Fruit fly (Drosophila melanogaster) whole organism: ENCODE results near the gene Hr78.
A peak's percentile ranks its signal among the peaks of the same experiment; 100 is the strongest.

ENCODE experiments used
- CG8478 ChIP-seq: fragments of >200 bp; optimal IDR thresholded peaks from 2 replicates; lab custom pipeline; 2018; ENCODE audit warnings: inconsistent platforms
- Dll ChIP-seq: fragments of >200 bp; optimal IDR thresholded peaks from 2 replicates; lab custom pipeline; 2017
- EcR ChIP-seq, 2 experiments: fragments of >200 bp; optimal IDR thresholded peaks; 2 replicates each; lab custom pipeline; 2017; ENCODE audit warnings: missing biosample characterization in 2 of 2, missing genetic modification characterization in 2 of 2, missing genetic modification reagents in 2 of 2
- pan ChIP-seq: fragments of >200 bp; optimal IDR thresholded peaks from 2 replicates; lab custom pipeline; 2017
- psq ChIP-seq: fragments of >200 bp; optimal IDR thresholded peaks from 2 replicates; lab custom pipeline; 2017
- usp ChIP-seq: fragments of >200 bp; optimal IDR thresholded peaks from 2 replicates; lab custom pipeline; 2017; ENCODE audit warnings: missing biosample characterization, missing genetic modification characterization, mixed read lengths

The Hr78 gene

dm6 chr3L:21492723-21493316 is 4.5 kb downstream of the Hr78 start, which contains the start of the genes CG7202 and CG7519:
Gene CG7202, minus strand, starts transcription at chr3L:21492773.
Gene CG7519, plus strand, starts transcription at chr3L:21493083.
- TF ChIP-seq usp (GFP tag; lab: Kevin White, UChicago): no peak
- TF ChIP-seq EcR (GFP tag; optimal IDR thresholded peaks at IDR 0.05; lab: Kevin White, UChicago): no peak
- TF ChIP-seq Dll (lab: Kevin White, UChicago): no peak
- no peak for TF ChIP-seq pan
- no peak for TF ChIP-seq CG8478 (lab: Kevin White, UChicago)
- TF ChIP-seq psq (lab: Kevin White, UChicago): no peak

- TF ChIP-seq EcR (GFP tag; optimal IDR thresholded peaks at IDR 0.05; lab: Kevin White, UChicago): no peak
- TF ChIP-seq psq (lab: Kevin White, UChicago): no peak
- no peak for TF ChIP-seq CG8478 (lab: Kevin White, UChicago)
Observed at dm6 chr3L:21490486-21490885, 6.8 kb downstream of the Hr78 start, which contains the start of gene Neu2. Gene Neu2, minus strand, starts transcription at chr3L:21490586.

DNA sequence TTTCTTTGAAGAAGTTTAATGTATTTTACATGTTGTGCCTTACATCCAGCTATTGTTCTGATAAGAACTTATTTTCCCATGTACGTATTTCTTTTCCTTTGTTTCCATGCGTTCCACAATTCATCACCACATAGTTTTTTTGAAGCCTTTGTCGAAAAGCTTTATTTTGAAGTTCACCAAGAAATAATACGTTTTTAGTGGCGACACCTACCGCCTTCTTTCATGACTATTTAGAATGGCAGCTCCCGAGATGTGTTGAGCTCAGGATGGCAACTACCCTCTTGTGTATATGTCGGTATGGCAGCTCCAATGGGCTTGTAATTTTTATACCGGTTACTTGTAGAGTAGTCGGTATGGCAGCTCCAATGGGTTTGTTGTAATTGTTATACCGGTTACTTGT is 13.5 kb downstream of the Hr78 start:
- TF ChIP-seq pan: no peak
- no peak for TF ChIP-seq usp (GFP tag; lab: Kevin White, UChicago)
- no peak for TF ChIP-seq psq (lab: Kevin White, UChicago)
- no peak for TF ChIP-seq EcR (GFP tag; optimal IDR thresholded peaks at IDR 0.05; lab: Kevin White, UChicago)
- no peak for TF ChIP-seq Dll (lab: Kevin White, UChicago)
- no peak for TF ChIP-seq CG8478 (lab: Kevin White, UChicago)

DNA sequence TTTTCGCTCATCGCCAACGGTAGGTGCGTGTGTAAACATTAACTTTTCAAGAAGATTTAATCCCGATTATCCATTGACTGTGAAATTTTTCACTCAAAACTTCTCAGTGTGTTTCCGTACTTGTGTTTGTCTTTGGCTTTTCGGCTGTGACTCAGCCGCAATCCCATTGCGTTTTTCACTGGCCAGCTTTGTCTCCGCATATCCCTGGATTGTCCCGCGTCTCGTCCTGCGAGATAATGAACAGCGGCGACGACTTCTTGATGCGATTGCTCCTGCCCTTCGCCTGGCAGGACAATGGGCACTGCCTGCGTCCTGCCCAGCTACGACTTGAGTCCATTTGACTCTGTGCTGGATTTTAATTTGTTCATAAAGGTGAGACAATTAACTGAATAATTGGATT is 15.2 kb downstream of the Hr78 start:
- TF ChIP-seq usp (GFP tag; lab: Kevin White, UChicago) (no peak), CG8478 (lab: Kevin White, UChicago) (no peak), pan (no peak), psq (lab: Kevin White, UChicago) (no peak), EcR (GFP tag; optimal IDR thresholded peaks at IDR 0.05; lab: Kevin White, UChicago) (no peak), Dll (lab: Kevin White, UChicago) (no peak)

DNA sequence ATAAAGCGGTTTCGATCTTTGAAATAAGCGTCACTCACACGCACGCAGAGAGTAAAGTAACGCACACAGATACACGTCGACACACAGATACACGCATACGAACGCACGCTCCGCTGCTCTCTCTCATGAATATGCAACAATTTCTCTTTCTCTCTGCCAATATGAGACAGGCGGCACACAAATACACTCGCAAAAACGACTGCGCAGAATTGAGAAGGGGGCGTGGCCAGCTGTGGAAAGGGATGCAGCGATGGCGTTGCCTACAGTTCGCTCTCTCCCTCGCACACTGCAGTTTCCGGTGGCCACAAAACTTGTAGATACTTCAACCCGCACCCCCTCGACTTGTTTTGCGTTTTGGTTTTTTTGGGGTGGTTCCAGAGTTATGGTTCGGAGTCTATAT is 17.7 kb downstream of the Hr78 start:
- TF ChIP-seq CG8478 (lab: Kevin White, UChicago) (peak; percentile 67), psq (lab: Kevin White, UChicago) (no peak), Dll (lab: Kevin White, UChicago) (peak; percentile 8)

dm6 chr3L:21477866-21478265 is 19.4 kb downstream of the Hr78 start:
- no peak for TF ChIP-seq pan
- TF ChIP-seq usp (GFP tag; lab: Kevin White, UChicago): no peak
- no peak for TF ChIP-seq Dll (lab: Kevin White, UChicago)
- no peak for TF ChIP-seq CG8478 (lab: Kevin White, UChicago)
- no peak for TF ChIP-seq psq (lab: Kevin White, UChicago)
- TF ChIP-seq EcR (GFP tag; optimal IDR thresholded peaks at IDR 0.05; lab: Kevin White, UChicago): no peak

DNA sequence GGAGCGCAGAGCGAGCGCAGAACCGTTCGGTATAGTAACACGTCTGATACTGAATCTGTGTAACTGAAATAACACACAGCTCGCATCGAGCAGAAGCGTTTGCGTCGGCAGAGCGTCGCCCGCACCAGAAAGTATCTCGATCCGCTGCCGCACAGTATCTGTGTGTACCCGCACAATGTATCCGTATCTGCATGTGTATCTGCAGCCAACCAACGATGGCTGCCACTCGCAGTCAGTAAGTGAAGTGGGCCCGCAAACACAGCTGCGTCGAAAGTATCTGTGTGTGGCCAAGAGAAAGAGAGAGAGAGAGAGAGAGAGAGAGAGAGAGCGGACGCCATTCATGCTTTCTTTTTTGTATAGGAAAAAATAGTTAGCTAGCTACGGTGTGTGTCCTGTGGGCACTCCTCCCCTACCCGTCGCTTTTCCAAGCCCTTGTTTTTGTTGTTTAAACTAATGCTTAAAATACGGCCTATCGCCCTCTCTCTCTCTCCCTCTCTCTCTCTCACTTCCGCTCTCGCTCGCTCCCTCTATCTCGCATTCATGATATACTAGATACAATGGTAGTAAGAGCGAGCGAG is 20.8 kb downstream of the Hr78 start, which contains the start of gene croc:
Gene croc, minus strand, starts transcription at position 51 of the 578 bp plus-strand sequence.
- TF ChIP-seq CG8478 (lab: Kevin White, UChicago) (peak; percentile 88), EcR (GFP tag; optimal IDR thresholded peaks at IDR 0.05; lab: Kevin White, UChicago) (no peak), psq (lab: Kevin White, UChicago) (no peak)

dm6 chr3L:21471895-21472294 is 25.4 kb downstream of the Hr78 start:
- TF ChIP-seq EcR (GFP tag; optimal IDR thresholded peaks at IDR 0.05; lab: Kevin White, UChicago): no peak

- no peak for TF ChIP-seq psq (lab: Kevin White, UChicago)
- no peak for TF ChIP-seq EcR (GFP tag; optimal IDR thresholded peaks at IDR 0.05; lab: Kevin White, UChicago)
- no peak for TF ChIP-seq usp (GFP tag; lab: Kevin White, UChicago)
- TF ChIP-seq pan: no peak
- TF ChIP-seq Dll (lab: Kevin White, UChicago): no peak
- no peak for TF ChIP-seq CG8478 (lab: Kevin White, UChicago)
Observed at dm6 chr3L:21465261-21466112, 31.8 kb downstream of the Hr78 start.

DNA sequence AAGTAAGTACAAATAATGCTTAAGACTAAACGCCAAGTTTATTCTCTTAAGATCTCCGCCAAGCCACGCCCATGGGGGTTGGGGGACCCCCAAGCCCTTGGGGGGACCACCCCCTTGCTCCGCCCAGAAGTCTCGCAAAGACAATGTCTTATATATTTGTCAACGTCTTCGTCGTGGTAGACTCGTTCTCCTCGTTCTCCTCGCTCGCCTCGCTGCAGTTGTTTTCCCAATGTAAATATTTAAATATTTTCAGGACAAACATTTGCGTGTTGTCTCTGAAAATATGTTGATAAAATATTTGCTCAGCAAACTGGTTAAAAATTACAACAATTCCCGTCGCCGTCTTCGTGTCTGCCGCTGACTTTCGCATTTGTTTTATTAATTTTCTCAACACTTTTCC is 33.1 kb downstream of the Hr78 start:
- no peak for TF ChIP-seq EcR (GFP tag; optimal IDR thresholded peaks at IDR 0.05; lab: Kevin White, UChicago)
- no peak for TF ChIP-seq psq (lab: Kevin White, UChicago)
- no peak for TF ChIP-seq CG8478 (lab: Kevin White, UChicago)
- no peak for TF ChIP-seq Dll (lab: Kevin White, UChicago)
- no peak for TF ChIP-seq usp (GFP tag; lab: Kevin White, UChicago)
- TF ChIP-seq pan: no peak

DNA sequence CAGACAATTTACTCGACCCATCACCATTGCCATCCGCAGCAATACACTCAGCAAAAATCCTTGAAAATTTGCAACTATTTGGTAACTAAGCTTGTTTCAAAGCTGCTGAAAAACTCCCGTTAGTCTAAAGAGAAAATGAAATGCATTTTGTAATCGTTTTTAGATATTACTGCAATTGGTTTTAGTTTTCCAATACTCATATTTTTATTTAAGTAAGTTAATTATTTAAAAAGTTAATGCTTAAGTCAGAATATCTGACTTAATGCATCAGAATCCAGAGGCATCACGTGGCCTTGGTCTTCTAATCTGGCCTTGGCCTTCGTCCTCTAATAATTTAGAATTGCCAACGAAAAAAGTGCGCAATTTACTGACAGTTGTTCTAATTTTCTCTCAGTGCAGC is 34.4 kb downstream of the Hr78 start:
- TF ChIP-seq usp (GFP tag; lab: Kevin White, UChicago) (no peak), EcR (GFP tag; optimal IDR thresholded peaks at IDR 0.05; lab: Kevin White, UChicago) (no peak), CG8478 (lab: Kevin White, UChicago) (no peak), Dll (lab: Kevin White, UChicago) (no peak), pan (no peak), psq (lab: Kevin White, UChicago) (no peak)
